Fruit fly (Drosophila melanogaster) whole organism, prepupa: Measurements from ENCODE around the gene CG2962.

Experiments used
- CG10631 ChIP-seq: fragments of 200-800 bp; sonication (Bioruptor generic); optimal IDR thresholded peaks from 2 replicates; lab custom pipeline; 2016; ENCODE audit warnings: missing biosample characterization, missing genetic modification characterization
- CG11294 ChIP-seq: fragments of 200-800 bp; sonication (Bioruptor generic); IDR thresholded peaks from 2 replicates; pipeline ENCODE4 v1.3.6; 2022; ENCODE audit warnings: missing biosample characterization, missing genetic modification characterization
- CG11762 ChIP-seq: fragments of 200-800 bp; sonication (Bioruptor generic); optimal IDR thresholded peaks from 3 replicates; lab custom pipeline; 2016; ENCODE audit warnings: missing biosample characterization, missing genetic modification characterization; ENCODE audit not compliant: insufficient read depth
- CG11902 ChIP-seq: fragments of 200-800 bp; sonication (Bioruptor generic); optimal IDR thresholded peaks from 3 replicates; lab custom pipeline; 2016; ENCODE audit warnings: missing biosample characterization, missing genetic modification characterization
- CG15336 ChIP-seq: fragments of 200-800 bp; sonication (Bioruptor generic); IDR thresholded peaks from 2 replicates; pipeline ENCODE4 v1.3.6; 2022; ENCODE audit warnings: missing biosample characterization, missing genetic modification characterization
- CG1621 ChIP-seq: fragments of 200-800 bp; sonication (Bioruptor generic); optimal IDR thresholded peaks from 3 replicates; lab custom pipeline; 2018; ENCODE audit warnings: missing biosample characterization, mild to moderate bottlenecking, missing genetic modification characterization
- CG16779 ChIP-seq: fragments of 200-800 bp; sonication (Bioruptor generic); optimal IDR thresholded peaks from 3 replicates; lab custom pipeline; 2017; ENCODE audit warnings: missing biosample characterization, mild to moderate bottlenecking, missing genetic modification characterization
- CG3032 ChIP-seq: fragments of 200-800 bp; optimal IDR thresholded peaks from 2 replicates; lab custom pipeline; 2019; ENCODE audit warnings: missing biosample characterization, mild to moderate bottlenecking, missing genetic modification characterization, moderate library complexity
- CG31627 ChIP-seq: fragments of 200-800 bp; sonication (Bioruptor generic); optimal IDR thresholded peaks from 3 replicates; lab custom pipeline; 2016; ENCODE audit warnings: missing biosample characterization, missing genetic modification characterization
- CG32006 ChIP-seq: fragments of 200-800 bp; sonication (Bioruptor generic); optimal IDR thresholded peaks from 3 replicates; lab custom pipeline; 2017; ENCODE audit warnings: missing biosample characterization, mild to moderate bottlenecking, missing genetic modification characterization
- CG34406 ChIP-seq: fragments of 200-800 bp; sonication (Bioruptor generic); optimal IDR thresholded peaks from 3 replicates; lab custom pipeline; 2016; ENCODE audit warnings: missing biosample characterization, missing genetic modification characterization
- CG3919 ChIP-seq: fragments of 200-800 bp; sonication (Bioruptor generic); optimal IDR thresholded peaks from 3 replicates; lab custom pipeline; 2016; ENCODE audit warnings: missing biosample characterization, missing genetic modification characterization
- CG4318 ChIP-seq: fragments of 200-800 bp; sonication (Bioruptor generic); optimal IDR thresholded peaks from 3 replicates; lab custom pipeline; 2017; ENCODE audit warnings: missing biosample characterization, mild to moderate bottlenecking, missing genetic modification characterization
- CG6163 ChIP-seq: fragments of 200-800 bp; sonication (Bioruptor generic); IDR thresholded peaks from 3 replicates; pipeline ENCODE4 v1.3.6; 2022; ENCODE audit warnings: missing biosample characterization, missing genetic modification characterization
- CG6276 ChIP-seq: fragments of 200-800 bp; sonication (Bioruptor generic); optimal IDR thresholded peaks from 2 replicates; lab custom pipeline; 2017; ENCODE audit warnings: missing biosample characterization, mild to moderate bottlenecking, missing genetic modification characterization
- CG6792 ChIP-seq: fragments of 200-800 bp; sonication (Bioruptor generic); optimal IDR thresholded peaks from 3 replicates; lab custom pipeline; 2016; ENCODE audit warnings: missing biosample characterization, missing genetic modification characterization
- CG6808 ChIP-seq: fragments of 200-800 bp; sonication (Bioruptor generic); optimal IDR thresholded peaks from 3 replicates; lab custom pipeline; 2017; ENCODE audit warnings: missing biosample characterization, missing genetic modification characterization, mild to moderate bottlenecking, moderate library complexity, missing genetic modification reagents
- CG6854 ChIP-seq: fragments of 200-800 bp; sonication (Bioruptor generic); optimal IDR thresholded peaks from 2 replicates; lab custom pipeline; 2017; ENCODE audit warnings: missing biosample characterization, mild to moderate bottlenecking, missing genetic modification characterization
- CG7368 ChIP-seq: fragments of 200-800 bp; sonication (Bioruptor generic); optimal IDR thresholded peaks from 3 replicates; lab custom pipeline; 2016; ENCODE audit warnings: missing biosample characterization, missing genetic modification characterization
- CG8119 ChIP-seq: fragments of 200-800 bp; sonication (Bioruptor generic); IDR thresholded peaks from 3 replicates; pipeline ENCODE4 v1.3.6; 2022; ENCODE audit warnings: missing biosample characterization, missing genetic modification characterization
- CG8319 ChIP-seq: fragments of 200-800 bp; sonication (Bioruptor generic); optimal IDR thresholded peaks from 3 replicates; lab custom pipeline; 2016; ENCODE audit warnings: missing biosample characterization, missing genetic modification characterization
- CG9139 ChIP-seq: fragments of 200-800 bp; sonication (Bioruptor generic); optimal IDR thresholded peaks from 3 replicates; lab custom pipeline; 2017; ENCODE audit warnings: missing biosample characterization, mild to moderate bottlenecking, missing genetic modification characterization
- Eip78C ChIP-seq: fragments of 200-800 bp; sonication (Bioruptor generic); peaks from one replicate; lab custom pipeline; 2016; ENCODE audit warnings: missing biosample characterization, missing genetic modification characterization
- Ets96B ChIP-seq: fragments of 200-800 bp; optimal IDR thresholded peaks from 2 replicates; lab custom pipeline; 2019; ENCODE audit warnings: missing biosample characterization, mild to moderate bottlenecking, missing genetic modification characterization, moderate library complexity
- Gug ChIP-seq: fragments of 200-800 bp; sonication (Bioruptor generic); IDR thresholded peaks from 2 replicates; pipeline ENCODE4 v1.3.6; 2022; ENCODE audit warnings: missing biosample characterization, missing genetic modification characterization
- OdsH ChIP-seq: fragments of 200-800 bp; sonication (Bioruptor generic); optimal IDR thresholded peaks from 3 replicates; lab custom pipeline; 2016; ENCODE audit warnings: missing biosample characterization, missing genetic modification characterization
- Sox102F ChIP-seq: fragments of 200-800 bp; sonication (Bioruptor generic); optimal IDR thresholded peaks from 2 replicates; lab custom pipeline; 2016; ENCODE audit warnings: missing biosample characterization, mild to moderate bottlenecking, missing genetic modification characterization
- Sox15 ChIP-seq: fragments of 200-800 bp; sonication (Bioruptor generic); optimal IDR thresholded peaks from 3 replicates; lab custom pipeline; 2016; ENCODE audit warnings: missing biosample characterization, missing genetic modification characterization
- acj6 ChIP-seq: fragments of 200-800 bp; sonication (Bioruptor generic); optimal IDR thresholded peaks from 3 replicates; lab custom pipeline; 2016; ENCODE audit warnings: missing biosample characterization, missing genetic modification characterization
- dac ChIP-seq: fragments of 200-800 bp; sonication (Bioruptor generic); optimal IDR thresholded peaks from 2 replicates; lab custom pipeline; 2017; ENCODE audit warnings: missing biosample characterization, mild to moderate bottlenecking, missing genetic modification characterization
- dsx ChIP-seq: fragments of 200-800 bp; optimal IDR thresholded peaks from 3 replicates; lab custom pipeline; 2019; ENCODE audit warnings: missing biosample characterization, mild to moderate bottlenecking, missing genetic modification characterization, moderate library complexity; ENCODE audit not compliant: poor library complexity, severe bottlenecking
- eg ChIP-seq: fragments of 200-800 bp; sonication (Bioruptor generic); IDR thresholded peaks from 3 replicates; pipeline ENCODE4 v1.3.6; 2022; ENCODE audit warnings: missing biosample characterization, missing genetic modification characterization
- esn ChIP-seq: fragments of 200-800 bp; sonication (Bioruptor generic); optimal IDR thresholded peaks from 2 replicates; lab custom pipeline; 2016; ENCODE audit warnings: missing biosample characterization, mild to moderate bottlenecking, missing genetic modification characterization, moderate library complexity
- fd59A ChIP-seq: fragments of 200-800 bp; sonication (Bioruptor generic); optimal IDR thresholded peaks from 2 replicates; lab custom pipeline; 2017; ENCODE audit warnings: missing biosample characterization, mild to moderate bottlenecking, missing genetic modification characterization, missing genetic modification reagents
- fd85E ChIP-seq: fragments of 200-800 bp; sonication (Bioruptor generic); optimal IDR thresholded peaks from 3 replicates; lab custom pipeline; 2016; ENCODE audit warnings: missing biosample characterization, missing genetic modification characterization
- lz ChIP-seq: fragments of 200-800 bp; sonication (Bioruptor generic); optimal IDR thresholded peaks from 3 replicates; lab custom pipeline; 2016; ENCODE audit warnings: missing biosample characterization, missing genetic modification characterization
- net ChIP-seq: fragments of 200-800 bp; sonication (Bioruptor generic); optimal IDR thresholded peaks from 3 replicates; lab custom pipeline; 2016; ENCODE audit warnings: missing biosample characterization, missing genetic modification characterization
- salr ChIP-seq, 2 experiments: fragments of 200-800 bp; sonication (Bioruptor generic); optimal IDR thresholded peaks; 3 replicates each; lab custom pipeline; 2016 to 2018; ENCODE audit warnings: missing biosample characterization in 2 of 2, missing genetic modification characterization in 2 of 2, mild to moderate bottlenecking in 1 of 2
- spab ChIP-seq: fragments of 200-800 bp; sonication (Bioruptor generic); optimal IDR thresholded peaks from 2 replicates; lab custom pipeline; 2017; ENCODE audit warnings: missing biosample characterization, mild to moderate bottlenecking, missing genetic modification characterization, missing genetic modification reagents
- ss ChIP-seq, 2 experiments: fragments of 200-800 bp; sonication (Bioruptor generic); optimal IDR thresholded peaks; 2 replicates in 1 of 2; 3 replicates in 1 of 2; lab custom pipeline; 2017 to 2018; ENCODE audit warnings: mild to moderate bottlenecking in 2 of 2, missing biosample characterization in 2 of 2, missing genetic modification characterization in 2 of 2, moderate library complexity in 1 of 2
- svp ChIP-seq: fragments of 200-800 bp; sonication (Bioruptor generic); peaks from one replicate; lab custom pipeline; 2016; ENCODE audit warnings: missing biosample characterization, missing genetic modification characterization
- topi ChIP-seq: fragments of 200-800 bp; sonication (Bioruptor generic); optimal IDR thresholded peaks from 3 replicates; lab custom pipeline; 2016; ENCODE audit warnings: missing biosample characterization, missing genetic modification characterization
- vri ChIP-seq: fragments of 200-800 bp; sonication (Bioruptor generic); optimal IDR thresholded peaks from 3 replicates; lab custom pipeline; 2016; ENCODE audit warnings: missing biosample characterization, mild to moderate bottlenecking, missing genetic modification characterization

CG2962 gene

dm6 chrX:10265213-10266017 is 49.0 kb upstream of the CG2962 start, which contains the start of gene CG12643 (continued):
- TF ChIP-seq CG6792 (GFP tag; lab: Kevin White, UChicago) (peak; percentile 94), esn (GFP tag; lab: Kevin White, UChicago) (peak; percentile 97), CG32006 (peak; percentile 94), Eip78C (GFP tag; lab: Kevin White, UChicago) (peak; percentile 96), spab (peak; percentile 78), Gug (GFP tag; lab: Robert Waterston, UW) (peak; percentile 95), lz (peak; percentile 97), CG11902 (GFP tag; lab: Kevin White, UChicago) (peak; percentile 94), CG31627 (GFP tag; lab: Kevin White, UChicago) (peak; percentile 98), net (GFP tag; lab: Kevin White, UChicago) (peak; percentile 93)

dm6 chrX:10263957-10264248 is 47.5 kb upstream of the CG2962 start:
- TF ChIP-seq CG10631 (GFP tag; lab: Kevin White, UChicago) (no peak), CG9139 (GFP tag; lab: Kevin White, UChicago) (no peak), CG32006 (no peak), CG1621 (tag; lab: Kevin White, UChicago) (no peak), svp (GFP tag; lab: Kevin White, UChicago) (no peak), CG11294 (GFP tag; lab: Robert Waterston, UW) (no peak), Sox15 (no peak), OdsH (GFP tag; lab: Kevin White, UChicago) (no peak)

- TF ChIP-seq eg (GFP tag; lab: Robert Waterston, UW), result peak; percentile 95
- TF ChIP-seq CG6854 (GFP tag; lab: Kevin White, UChicago), result no peak
- peak; percentile 89 for TF ChIP-seq CG11294 (GFP tag; lab: Robert Waterston, UW)
- peak; percentile 79 for TF ChIP-seq CG4318
- TF ChIP-seq CG7368 (GFP tag; lab: Kevin White, UChicago), result peak; percentile 87
- peak; percentile 92 for TF ChIP-seq Gug (GFP tag; lab: Robert Waterston, UW)
- peak; percentile 86 for TF ChIP-seq CG6276
- TF ChIP-seq CG3032 (tag; lab: Kevin White, UChicago), result peak; percentile 80
- TF ChIP-seq CG11762 (GFP tag; lab: Kevin White, UChicago), result peak; percentile 86
- peak; percentile 36 for TF ChIP-seq fd85E (GFP tag; lab: Kevin White, UChicago)
- TF ChIP-seq CG15336 (GFP tag; lab: Robert Waterston, UW), result peak; percentile 95
- TF ChIP-seq spab, result peak; percentile 72
- TF ChIP-seq fd59A, result peak; percentile 76
- peak; percentile 80 for TF ChIP-seq CG6792 (GFP tag; lab: Kevin White, UChicago)
- TF ChIP-seq Sox102F (GFP tag; lab: Kevin White, UChicago), result peak; percentile 60
- peak; percentile 65 for TF ChIP-seq CG8319 (GFP tag; lab: Kevin White, UChicago)
- peak; percentile 79 for TF ChIP-seq CG6808 (GFP tag; lab: Kevin White, UChicago)
- TF ChIP-seq topi (GFP tag; lab: Kevin White, UChicago), result peak; percentile 76
- peak; percentile 79 for TF ChIP-seq dsx (GFP tag; lab: Kevin White, UChicago)
- TF ChIP-seq CG3919 (GFP tag; lab: Kevin White, UChicago), result peak; percentile 88
- peak; percentile 88 for TF ChIP-seq Ets96B (tag; lab: Kevin White, UChicago)
- peak; percentile 87 for TF ChIP-seq CG10631 (GFP tag; lab: Kevin White, UChicago)
- peak; percentile 78 for TF ChIP-seq CG16779 (tag; lab: Kevin White, UChicago)
- TF ChIP-seq net (GFP tag; lab: Kevin White, UChicago), result peak; percentile 87
- peak; percentile 82 to 86 for TF ChIP-seq ss (GFP tag; optimal IDR thresholded peaks at IDR 0.05; lab: Kevin White, UChicago)
- peak; percentile 90 for TF ChIP-seq CG32006
- peak; percentile 91 for TF ChIP-seq CG6163
- peak; percentile 72 to 77 for TF ChIP-seq salr (GFP tag; optimal IDR thresholded peaks at IDR 0.05; lab: Kevin White, UChicago)
- TF ChIP-seq acj6 (GFP tag; lab: Kevin White, UChicago), result peak; percentile 86
- TF ChIP-seq dac (GFP tag; lab: Kevin White, UChicago), result peak; percentile 73
- TF ChIP-seq vri (GFP tag; lab: Kevin White, UChicago), result peak; percentile 48
- TF ChIP-seq esn (GFP tag; lab: Kevin White, UChicago), result peak; percentile 70
- peak; percentile 41 for TF ChIP-seq CG11902 (GFP tag; lab: Kevin White, UChicago)
- peak; percentile 63 for TF ChIP-seq CG31627 (GFP tag; lab: Kevin White, UChicago)
- TF ChIP-seq CG34406 (GFP tag; lab: Kevin White, UChicago), result peak; percentile 70
- peak; percentile 90 for TF ChIP-seq CG8119 (GFP tag; lab: Robert Waterston, UW)
These were observed 46.9 kb upstream of the CG2962 start, which contains the start of gene Hk for dm6 chrX:10263165-10263956. Gene Hk (minus strand): TSS chrX:10263485.
